Worm (Caenorhabditis elegans) whole organism, young adult: ENCODE results near the gene H10E21.4.

ENCODE experiments used
- B0035.1 ChIP-seq: sonication (generic microtip); optimal IDR thresholded peaks from 2 replicates; lab custom pipeline; 2016; ENCODE audit warnings: missing genetic modification characterization, mild to moderate bottlenecking, missing compliant biosample characterization, missing genotype, missing genetic modification reagents
- B0261.1 ChIP-seq: sonication (generic microtip); optimal IDR thresholded peaks from 2 replicates; lab custom pipeline; 2016; ENCODE audit warnings: mild to moderate bottlenecking, missing genetic modification characterization, moderate library complexity, missing compliant biosample characterization
- B0336.3 ChIP-seq: fragments of 200-800 bp; sonication (Bioruptor generic); IDR thresholded peaks from 2 replicates; pipeline ENCODE4 v1.3.6; 2022; ENCODE audit warnings: missing genetic modification characterization, missing compliant biosample characterization
- F10E7.11 ChIP-seq: sonication (generic microtip); optimal IDR thresholded peaks from 2 replicates; lab custom pipeline; 2017; ENCODE audit warnings: mild to moderate bottlenecking, missing genetic modification characterization, moderate library complexity, missing compliant biosample characterization
- F39B2.1 ChIP-seq: fragments of 200-800 bp; sonication (Bioruptor generic); IDR thresholded peaks from 2 replicates; pipeline ENCODE4 v1.3.6; 2022; ENCODE audit warnings: missing genetic modification reagents, missing genetic modification characterization, missing compliant biosample characterization
- F55B11.4 ChIP-seq: sonication (generic microtip); optimal IDR thresholded peaks from 2 replicates; lab custom pipeline; 2016; ENCODE audit warnings: missing compliant biosample characterization, missing genetic modification characterization, borderline replicate concordance; ENCODE audit not compliant: insufficient read depth
- T26A5.8 ChIP-seq: sonication (generic microtip); optimal IDR thresholded peaks from 2 replicates; lab custom pipeline; 2016; ENCODE audit warnings: missing genetic modification characterization, missing compliant biosample characterization
- Y53G8AR.9 ChIP-seq: fragments of 200-800 bp; sonication (Bioruptor generic); conservative IDR thresholded peaks from 2 replicates; pipeline ENCODE4 v1.3.6; 2022; ENCODE audit warnings: missing genetic modification reagents, missing genetic modification characterization, missing compliant biosample characterization
- Y79H2A.3 ChIP-seq: fragments of 200-800 bp; sonication (Bioruptor generic); conservative IDR thresholded peaks from 2 replicates; pipeline ENCODE4 v1.3.6; 2022; ENCODE audit warnings: missing genetic modification reagents, missing genetic modification characterization, missing compliant biosample characterization
- ama-1 ChIP-seq, 3 experiments: fragments of 150-350 bp in 1 of 3; sonication (generic microtip) in 2 of 3; optimal IDR thresholded peaks; 2 replicates each; lab custom pipeline; 2014 to 2018; ENCODE audit warnings: missing biosample characterization in 2 of 3, missing genetic modification characterization in 2 of 3, missing genetic modification reagents in 2 of 3
- aptf-2 ChIP-seq: fragments of 200-800 bp; sonication (Bioruptor generic); conservative IDR thresholded peaks from 2 replicates; pipeline ENCODE4 v1.3.6; 2022; ENCODE audit warnings: missing genetic modification reagents, missing genetic modification characterization, missing compliant biosample characterization
- aptf-3 ChIP-seq: fragments of 200-800 bp; sonication (Bioruptor generic); IDR thresholded peaks from 2 replicates; pipeline ENCODE4 v1.3.6; 2022; ENCODE audit warnings: missing genetic modification characterization, missing compliant biosample characterization
- attf-3 ChIP-seq: fragments of 200-800 bp; sonication (Bioruptor generic); conservative IDR thresholded peaks from 2 replicates; pipeline ENCODE4 v1.3.6; 2022; ENCODE audit warnings: missing genetic modification reagents, missing genetic modification characterization, missing compliant biosample characterization
- attf-5 ChIP-seq: fragments of 200-800 bp; sonication (Bioruptor generic); optimal IDR thresholded peaks from 2 replicates; lab custom pipeline; 2018; ENCODE audit warnings: mild to moderate bottlenecking, missing genetic modification characterization, missing compliant biosample characterization
- attf-6 ChIP-seq: fragments of 200-800 bp; sonication (Bioruptor generic); IDR thresholded peaks from 2 replicates; pipeline ENCODE4 v1.3.6; 2022; ENCODE audit warnings: missing genetic modification reagents, missing genetic modification characterization, missing compliant biosample characterization
- hlh-26 ChIP-seq: fragments of 200-800 bp; sonication (Bioruptor generic); conservative IDR thresholded peaks from 2 replicates; pipeline ENCODE4 v1.3.6; 2022; ENCODE audit warnings: missing genetic modification reagents, missing genetic modification characterization, missing compliant biosample characterization
- hmg-1.2 ChIP-seq: fragments of 200-800 bp; sonication (Bioruptor generic); IDR thresholded peaks from 2 replicates; pipeline ENCODE4 v1.3.6; 2022; ENCODE audit warnings: missing genetic modification reagents, missing genetic modification characterization, missing compliant biosample characterization
- hsf-1 ChIP-seq: fragments of 200-800 bp; sonication (Bioruptor generic); IDR thresholded peaks from 2 replicates; pipeline ENCODE4 v1.3.6; 2022; ENCODE audit warnings: missing genetic modification reagents, missing genetic modification characterization, missing compliant biosample characterization
- lin-35 ChIP-seq, 3 experiments: fragments of 150-350 bp in 2 of 3; sonication (generic microtip) in 1 of 3; optimal IDR thresholded peaks; 2 replicates each; lab custom pipeline; 2014 to 2018; ENCODE audit warnings: missing biosample characterization in 3 of 3, missing genetic modification characterization in 3 of 3, missing genetic modification reagents in 3 of 3
- madf-3 ChIP-seq: fragments of 200-800 bp; sonication (Bioruptor generic); IDR thresholded peaks from 2 replicates; pipeline ENCODE4 v1.3.6; 2022; ENCODE audit warnings: missing genetic modification reagents, missing genetic modification characterization, missing compliant biosample characterization
- madf-6 ChIP-seq: fragments of 200-800 bp; sonication (Bioruptor generic); IDR thresholded peaks from 2 replicates; pipeline ENCODE4 v1.3.6; 2022; ENCODE audit warnings: missing genetic modification reagents, missing genetic modification characterization, missing compliant biosample characterization
- nhr-80 ChIP-seq: sonication (generic microtip); optimal IDR thresholded peaks from 2 replicates; lab custom pipeline; 2016; ENCODE audit warnings: missing genetic modification characterization, missing compliant biosample characterization
- rec-8 ChIP-seq, 2 experiments: sonication (generic microtip); optimal IDR thresholded peaks; 2 replicates each; lab custom pipeline; 2016; ENCODE audit warnings: mild to moderate bottlenecking in 2 of 2, missing genetic modification characterization in 2 of 2, missing genetic modification reagents in 2 of 2, missing genotype in 2 of 2, missing biosample characterization in 1 of 2, missing compliant biosample characterization in 1 of 2, moderate library complexity in 1 of 2
- sdz-38 ChIP-seq: sonication (generic microtip); optimal IDR thresholded peaks from 2 replicates; lab custom pipeline; 2016; ENCODE audit warnings: missing genotype, missing genetic modification characterization, missing compliant biosample characterization
- snpc-1.3 ChIP-seq: sonication (generic microtip); optimal IDR thresholded peaks from 2 replicates; lab custom pipeline; 2017; ENCODE audit warnings: missing genetic modification characterization, mild to moderate bottlenecking, missing compliant biosample characterization, antibody characterized with exemption, moderate library complexity, missing genotype, missing genetic modification reagents; ENCODE audit not compliant: insufficient read depth
- snpc-3.4 ChIP-seq: sonication (generic microtip); optimal IDR thresholded peaks from 2 replicates; lab custom pipeline; 2017; ENCODE audit warnings: missing genetic modification characterization, mild to moderate bottlenecking, missing compliant biosample characterization, antibody characterized with exemption, moderate library complexity, missing genotype, missing genetic modification reagents
- snpc-4 ChIP-seq, 5 experiments: fragments of 150-350 bp in 1 of 5; sonication (generic microtip) in 4 of 5; optimal IDR thresholded peaks; 2 replicates each; lab custom pipeline; 2014 to 2018; ENCODE audit warnings: missing genetic modification characterization in 5 of 5, missing biosample characterization in 3 of 5, antibody characterized with exemption in 2 of 5, mild to moderate bottlenecking in 2 of 5, missing compliant biosample characterization in 2 of 5, missing genotype in 2 of 5, moderate library complexity in 2 of 5, missing genetic modification reagents in 1 of 5
- tbp1 ChIP-seq: fragments of 200-800 bp; sonication (Bioruptor generic); optimal IDR thresholded peaks from 2 replicates; lab custom pipeline; 2018; ENCODE audit warnings: mild to moderate bottlenecking, missing genetic modification characterization, missing compliant biosample characterization
- tbx-9 ChIP-seq: sonication (generic microtip); optimal IDR thresholded peaks from 2 replicates; lab custom pipeline; 2016; ENCODE audit warnings: borderline replicate concordance, missing genetic modification characterization, inconsistent platforms, missing compliant biosample characterization
- zfh-2 ChIP-seq: fragments of 200-800 bp; sonication (Bioruptor generic); conservative IDR thresholded peaks from 2 replicates; pipeline ENCODE4 v1.3.6; 2022; ENCODE audit warnings: missing genetic modification reagents, missing genetic modification characterization, missing compliant biosample characterization
- zim-3 ChIP-seq: sonication (generic microtip); optimal IDR thresholded peaks from 2 replicates; lab custom pipeline; 2017; ENCODE audit warnings: mild to moderate bottlenecking, missing genetic modification characterization, moderate library complexity, missing compliant biosample characterization
- ztf-25 ChIP-seq: fragments of 200-800 bp; sonication (Bioruptor generic); IDR thresholded peaks from 2 replicates; pipeline ENCODE4 v1.3.6; 2022; ENCODE audit warnings: missing genetic modification reagents, missing genetic modification characterization, missing compliant biosample characterization
- ztf-3 ChIP-seq: fragments of 200-800 bp; sonication (Bioruptor generic); optimal IDR thresholded peaks from 2 replicates; lab custom pipeline; 2018; ENCODE audit warnings: mild to moderate bottlenecking, missing genetic modification characterization, missing compliant biosample characterization

Gene H10E21.4

DNA sequence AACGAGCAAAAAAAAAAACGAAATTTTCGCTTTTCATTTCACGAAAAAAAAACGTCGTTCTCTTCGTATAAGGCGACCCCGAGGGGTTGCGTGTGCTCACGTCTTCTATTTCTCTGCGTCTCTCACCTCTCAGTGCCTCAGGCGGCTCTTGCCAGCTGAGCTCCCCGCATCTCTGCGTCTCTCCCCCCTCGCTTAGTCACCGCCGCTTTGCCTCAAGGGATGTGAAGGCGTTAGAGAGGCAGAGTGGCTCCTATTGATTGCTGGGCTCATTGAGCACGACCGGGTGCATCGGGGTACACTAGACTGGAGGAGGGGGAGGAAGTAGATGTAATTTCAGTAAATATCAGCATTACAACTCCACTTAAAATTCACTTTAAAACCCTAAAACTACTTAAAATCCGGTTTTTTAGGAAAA is 6.1 kb upstream of the H10E21.4 start (continued):
- no peak for TF ChIP-seq aptf-2 (GFP tag; lab: Robert Waterston, UW)
- no peak for TF ChIP-seq tbp1 (GFP tag; lab: Kevin White, UChicago)
- no peak for TF ChIP-seq sdz-38 (tag; lab: Kevin White, UChicago)
- no peak for TF ChIP-seq madf-6 (GFP tag; lab: Robert Waterston, UW)
- TF ChIP-seq snpc-4 (GFP tag; optimal IDR thresholded peaks at IDR 0.05; lab: Kevin White, UChicago), result no peak
- TF ChIP-seq snpc-4 (tag; optimal IDR thresholded peaks at IDR 0.05; lab: Kevin White, UChicago), result no peak
- no peak for TF ChIP-seq rec-8 (tag; optimal IDR thresholded peaks at IDR 0.05; lab: Kevin White, UChicago)
- TF ChIP-seq attf-3 (GFP tag; lab: Robert Waterston, UW), result no peak
- TF ChIP-seq F55B11.4, result no peak

DNA sequence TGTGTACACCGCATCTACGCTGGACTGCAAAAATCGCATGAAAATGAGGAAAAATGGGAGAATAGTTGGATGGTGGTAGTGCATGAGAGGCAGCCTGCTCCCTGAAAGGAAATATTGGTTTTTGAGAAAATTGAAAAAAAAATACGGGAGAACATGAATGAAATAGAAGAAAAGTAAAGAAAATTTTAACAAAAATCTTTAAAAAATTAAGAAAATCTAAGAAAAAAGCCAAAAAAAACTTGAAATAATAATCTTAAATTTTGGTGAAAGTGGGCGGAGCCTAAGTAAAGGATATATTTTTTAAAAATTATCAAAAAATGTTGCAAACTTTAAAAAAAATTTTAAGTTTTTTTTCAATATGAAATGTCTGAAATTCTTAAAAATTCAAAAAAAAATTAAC is 4.4 kb upstream of the H10E21.4 start, which contains the start of gene H10E21.5:
Gene H10E21.5 (minus strand): TSS at position 101 of the 400 bp plus-strand sequence.
- no peak for TF ChIP-seq zim-3 (tag; lab: Kevin White, UChicago)
- no peak for TF ChIP-seq T26A5.8 (tag; lab: Kevin White, UChicago)
- TF ChIP-seq F39B2.1 (GFP tag; lab: Robert Waterston, UW), result no peak
- TF ChIP-seq hlh-26 (GFP tag; lab: Robert Waterston, UW), result no peak
- no peak for TF ChIP-seq ztf-25
- no peak for TF ChIP-seq aptf-3 (GFP tag; lab: Robert Waterston, UW)
- no peak for TF ChIP-seq snpc-4 (GFP tag; optimal IDR thresholded peaks at IDR 0.05; lab: Kevin White, UChicago)
- no peak for TF ChIP-seq snpc-4 (tag; optimal IDR thresholded peaks at IDR 0.05; lab: Kevin White, UChicago)

DNA sequence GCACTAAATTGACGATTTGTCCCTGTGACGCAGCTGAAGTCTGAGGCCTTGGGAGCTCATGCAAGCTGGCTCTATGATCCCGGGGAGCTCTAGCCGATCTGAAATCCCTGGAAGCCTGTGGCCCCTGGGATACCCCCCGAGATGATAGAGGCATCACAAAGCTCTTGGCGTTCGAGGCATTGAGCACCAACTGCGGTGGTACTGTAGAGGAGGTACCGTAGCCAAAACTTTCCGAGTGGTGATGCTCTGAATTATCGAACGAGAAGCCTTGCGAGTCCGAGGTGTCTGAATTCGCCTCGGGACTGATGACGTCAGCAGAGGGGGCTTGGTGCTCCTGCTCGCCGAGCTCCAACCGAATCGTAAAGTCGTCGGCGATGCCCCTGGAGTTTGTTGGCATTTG is 1.8 kb upstream of the H10E21.4 start:
- TF ChIP-seq Y79H2A.3 (GFP tag; lab: Robert Waterston, UW) (no peak), zfh-2 (GFP tag; lab: Robert Waterston, UW) (peak; percentile 79), ama-1 (optimal IDR thresholded peaks at IDR 0.05; lab: Kevin White, UChicago) (no peak), ama-1 (GFP tag; optimal IDR thresholded peaks at IDR 0.05; lab: Kevin White, UChicago) (peak in 1 of 2 experiments; percentile 17), Y53G8AR.9 (GFP tag; lab: Robert Waterston, UW) (no peak)

- TF ChIP-seq hmg-1.2, result peak; percentile 73
- no peak for TF ChIP-seq B0261.1
These were observed 1.9 kb downstream of the H10E21.4 start for ce11 chrIII:17558-17957.

ce11 chrIII:16797-17196 is 2.7 kb downstream of the H10E21.4 start:
- no peak for TF ChIP-seq B0336.3 (GFP tag; lab: Robert Waterston, UW)
- no peak for TF ChIP-seq B0035.1 (tag; lab: Kevin White, UChicago)
- TF ChIP-seq attf-3 (GFP tag; lab: Robert Waterston, UW), result no peak
- TF ChIP-seq ztf-3 (GFP tag; lab: Kevin White, UChicago), result no peak
- TF ChIP-seq zfh-2 (GFP tag; lab: Robert Waterston, UW), result no peak
- TF ChIP-seq F10E7.11 (tag; lab: Kevin White, UChicago), result no peak
- no peak for TF ChIP-seq tbx-9

ce11 chrIII:15224-15822 is 4.2 kb downstream of the H10E21.4 start, which contains the start of gene H10E21.1:
H10E21.1 (plus strand) TSS chrIII:15772.
- TF ChIP-seq attf-6 (GFP tag; lab: Robert Waterston, UW), result no peak
- TF ChIP-seq aptf-3 (GFP tag; lab: Robert Waterston, UW), result no peak
- TF ChIP-seq attf-5 (GFP tag; lab: Kevin White, UChicago), result peak; percentile 2
- TF ChIP-seq madf-3 (GFP tag; lab: Robert Waterston, UW), result no peak
- no peak for TF ChIP-seq snpc-1.3 (tag; lab: Kevin White, UChicago)
- peak; percentile 81 for TF ChIP-seq hmg-1.2
- TF ChIP-seq lin-35 (GFP tag; optimal IDR thresholded peaks at IDR 0.05; lab: Kevin White, UChicago), result no peak
- no peak for TF ChIP-seq hsf-1
- no peak for TF ChIP-seq snpc-3.4
- TF ChIP-seq F55B11.4, result no peak
- TF ChIP-seq tbp1 (GFP tag; lab: Kevin White, UChicago), result no peak
- peak; percentile 61 for TF ChIP-seq nhr-80 (tag; lab: Kevin White, UChicago)
- TF ChIP-seq, all 124 proteins: peak for 3
